Worm (Caenorhabditis elegans): ENCODE data around the gene Y53F4B.43.

The Y53F4B.43 gene

ce11 chrII:15004538-15004937, 16.3 kb downstream of the Y53F4B.43 start:
- TF ChIP-seq lin-15B (tag; optimal IDR thresholded peaks at IDR 0.05): peak; percentile 34
- no peak for TF ChIP-seq ceh-28 (tag; optimal IDR thresholded peaks at IDR 0.05)
- TF ChIP-seq R02D3.7 (tag; optimal IDR thresholded peaks at IDR 0.05): peak; percentile 36

ce11 chrII:15005118-15005517, 16.8 kb downstream of the Y53F4B.43 start:
- TF ChIP-seq eor-1 (tag; optimal IDR thresholded peaks at IDR 0.05) (no peak), nhr-11 (tag; optimal IDR thresholded peaks at IDR 0.05) (no peak), jun-1 (tag; optimal IDR thresholded peaks at IDR 0.05) (no peak), ztf-4 (tag; optimal IDR thresholded peaks at IDR 0.05) (no peak), egl-5 (tag; optimal IDR thresholded peaks at IDR 0.05) (no peak), zag-1 (tag; optimal IDR thresholded peaks at IDR 0.05) (no peak), lin-39 (tag; optimal IDR thresholded peaks at IDR 0.05) (no peak), sea-2 (GFP tag; optimal IDR thresholded peaks at IDR 0.05) (no peak), ztf-11 (tag; optimal IDR thresholded peaks at IDR 0.05) (no peak), nfya-1 (tag; optimal IDR thresholded peaks at IDR 0.05; ENCODE audit: insufficient read depth) (no peak), nhr-77 (tag; optimal IDR thresholded peaks at IDR 0.05) (no peak), unc-62 (GFP tag; optimal IDR thresholded peaks at IDR 0.05) (no peak)

ce11 chrII:15008481-15009057, 20.3 kb downstream of the Y53F4B.43 start:
- TF ChIP-seq hmg-11 (tag; optimal IDR thresholded peaks at IDR 0.05) (no peak), ceh-16 (tag; optimal IDR thresholded peaks at IDR 0.05) (no peak), fos-1 (tag; optimal IDR thresholded peaks at IDR 0.05) (no peak), nhr-43 (tag; optimal IDR thresholded peaks at IDR 0.05; ENCODE audit: poor library complexity, severe bottlenecking) (no peak), nfya-1 (tag; optimal IDR thresholded peaks at IDR 0.05; ENCODE audit: insufficient read depth) (no peak), aly-2 (tag; optimal IDR thresholded peaks at IDR 0.05) (no peak), nhr-76 (tag; optimal IDR thresholded peaks at IDR 0.05) (no peak), ceh-82 (tag; optimal IDR thresholded peaks at IDR 0.05) (no peak), ceh-9 (tag; optimal IDR thresholded peaks at IDR 0.05) (no peak), nhr-77 (tag; optimal IDR thresholded peaks at IDR 0.05) (no peak)

ce11 chrII:15010366-15011235, 22.3 kb downstream of the Y53F4B.43 start, which contains the start of the genes Y53F4B.9 and Y53F4B.11:
Gene Y53F4B.9, minus strand, starts transcription at chrII:15010416.
Gene Y53F4B.11, plus strand, starts transcription at chrII:15010748.
- no peak for TF ChIP-seq ztf-11 (tag; optimal IDR thresholded peaks at IDR 0.05)
- TF ChIP-seq nhr-67 (tag; optimal IDR thresholded peaks at IDR 0.05): no peak
- no peak for TF ChIP-seq egl-27 (tag; optimal IDR thresholded peaks at IDR 0.05)
- TF ChIP-seq nhr-237 (tag; optimal IDR thresholded peaks at IDR 0.05): no peak
- no peak for TF ChIP-seq mml-1 (tag; optimal IDR thresholded peaks at IDR 0.05)
- peak; percentile 47 for TF ChIP-seq ceh-82 (tag; optimal IDR thresholded peaks at IDR 0.05)
- no peak for TF ChIP-seq tbx-2 (tag; optimal IDR thresholded peaks at IDR 0.05)
- TF ChIP-seq mdl-1 (tag; optimal IDR thresholded peaks at IDR 0.05): no peak
- peak; percentile 88 for TF ChIP-seq nfya-1 (tag; optimal IDR thresholded peaks at IDR 0.05; ENCODE audit: insufficient read depth)
- no peak for TF ChIP-seq nhr-76 (tag; optimal IDR thresholded peaks at IDR 0.05)
- no peak for TF ChIP-seq ZK546.5 (tag; optimal IDR thresholded peaks at IDR 0.05)
- TF ChIP-seq lin-39 (tag; optimal IDR thresholded peaks at IDR 0.05): peak; percentile 77
- no peak for TF ChIP-seq nhr-12 (tag; optimal IDR thresholded peaks at IDR 0.05)
- TF ChIP-seq lsy-12 (tag; optimal IDR thresholded peaks at IDR 0.05): peak; percentile 26
- TF ChIP-seq ama-1 (optimal IDR thresholded peaks at IDR 0.05): peak; percentile 16
- no peak for TF ChIP-seq daf-12 (tag; optimal IDR thresholded peaks at IDR 0.05)
- no peak for TF ChIP-seq ceh-9 (tag; optimal IDR thresholded peaks at IDR 0.05)
- TF ChIP-seq lin-15B (tag; optimal IDR thresholded peaks at IDR 0.05): peak; percentile 93
- no peak for TF ChIP-seq fkh-10 (GFP tag; optimal IDR thresholded peaks at IDR 0.05)
- no peak for TF ChIP-seq unc-39 (tag; optimal IDR thresholded peaks at IDR 0.05)
- no peak for TF ChIP-seq elt-3 (tag; optimal IDR thresholded peaks at IDR 0.05)
- TF ChIP-seq egl-5 (tag; optimal IDR thresholded peaks at IDR 0.05): peak; percentile 55
- peak; percentile 42 for TF ChIP-seq jun-1 (tag; optimal IDR thresholded peaks at IDR 0.05)
- TF ChIP-seq ceh-16 (tag; optimal IDR thresholded peaks at IDR 0.05): no peak
- TF ChIP-seq eor-1 (tag; optimal IDR thresholded peaks at IDR 0.05): no peak
- no peak for TF ChIP-seq fos-1 (tag; optimal IDR thresholded peaks at IDR 0.05)
- TF ChIP-seq nhr-11 (tag; optimal IDR thresholded peaks at IDR 0.05): no peak
- no peak for TF ChIP-seq zag-1 (tag; optimal IDR thresholded peaks at IDR 0.05)
- no peak for TF ChIP-seq ztf-4 (tag; optimal IDR thresholded peaks at IDR 0.05)
- TF ChIP-seq hmg-11 (tag; optimal IDR thresholded peaks at IDR 0.05): peak; percentile 45
- peak; percentile 85 for TF ChIP-seq snpc-4 (tag; optimal IDR thresholded peaks at IDR 0.05)
- TF ChIP-seq elt-1 (tag; optimal IDR thresholded peaks at IDR 0.05): no peak
- TF ChIP-seq fkh-2 (tag; optimal IDR thresholded peaks at IDR 0.05): no peak
- peak; percentile 31 for TF ChIP-seq skn-1 (tag; optimal IDR thresholded peaks at IDR 0.05)
- peak; percentile 88 for TF ChIP-seq pha-4 (tag; optimal IDR thresholded peaks at IDR 0.05)
- peak; percentile 59 for TF ChIP-seq nhr-25 (tag; optimal IDR thresholded peaks at IDR 0.05)
- TF ChIP-seq nhr-28 (tag; optimal IDR thresholded peaks at IDR 0.05): no peak
- no peak for TF ChIP-seq unc-62 (GFP tag; optimal IDR thresholded peaks at IDR 0.05)
